Worm (Caenorhabditis elegans) whole organism, L1 larva: ENCODE data around the gene F55C9.15.

Experiments
- ama-1 ChIP-seq: fragments of 150-350 bp; optimal IDR thresholded peaks from 2 replicates; lab custom pipeline; 2014
- efl-1 ChIP-seq, 4 experiments: fragments of 150-350 bp; optimal IDR thresholded peaks in 3 of 4; peaks in 1 of 4; 1 replicate in 1 of 4; 2 replicates in 3 of 4; lab custom pipeline; 2014; ENCODE audit warnings: missing biosample characterization in 2 of 4, missing genetic modification characterization in 2 of 4, missing genetic modification reagents in 2 of 4
- egl-27 ChIP-seq, 2 experiments: fragments of 150-350 bp in 1 of 2; sonication (generic microtip); optimal IDR thresholded peaks; 3 replicates each; lab custom pipeline; 2017 to 2018; ENCODE audit warnings: missing biosample characterization in 2 of 2, missing genetic modification characterization in 2 of 2, missing genetic modification reagents in 2 of 2
- nhr-28 ChIP-seq: fragments of 150-350 bp; optimal IDR thresholded peaks from 2 replicates; lab custom pipeline; 2014; ENCODE audit warnings: missing biosample characterization, missing genetic modification characterization

- TF ChIP-seq ama-1 (lab: Kevin White, UChicago): no peak
- TF ChIP-seq egl-27 (tag; optimal IDR thresholded peaks at IDR 0.05; lab: Kevin White, UChicago): no peak
- TF ChIP-seq efl-1 (optimal IDR thresholded peaks at IDR 0.05; lab: Kevin White, UChicago): no peak
- TF ChIP-seq efl-1 (GFP tag; optimal IDR thresholded peaks at IDR 0.05 in 1 of 2; lab: Kevin White, UChicago): no peak
- no peak for TF ChIP-seq nhr-28 (tag; lab: Kevin White, UChicago)
These were observed 30.5 kb upstream of the F55C9.15 start for ce11 chrV:19337333-19337732.
